Worm (Caenorhabditis elegans): Measurements from ENCODE around the gene ZC443.1.

Gene ZC443.1

ce11 chrV:12824777-12825176 lies 14.9 kb upstream of the ZC443.1 start, which contains the start of gene ugt-16:
Gene ugt-16 (plus strand): TSS chrV:12825024.
- TF ChIP-seq flh-1 (GFP tag; optimal IDR thresholded peaks at IDR 0.05), result no peak
- TF ChIP-seq unc-39 (tag; optimal IDR thresholded peaks at IDR 0.05), result no peak
- TF ChIP-seq mep-1 (tag; optimal IDR thresholded peaks at IDR 0.05), result no peak
- TF ChIP-seq ceh-39 (tag; optimal IDR thresholded peaks at IDR 0.05), result no peak
- no peak for TF ChIP-seq elt-3 (tag; optimal IDR thresholded peaks at IDR 0.05)
- TF ChIP-seq lin-32 (GFP tag; optimal IDR thresholded peaks at IDR 0.05), result no peak
- TF ChIP-seq M03D4.4 (tag; optimal IDR thresholded peaks at IDR 0.05), result no peak
- no peak for TF ChIP-seq zip-8 (tag; optimal IDR thresholded peaks at IDR 0.05)
- no peak for TF ChIP-seq hlh-1 (tag; optimal IDR thresholded peaks at IDR 0.05)
- no peak for TF ChIP-seq nhr-28 (tag; optimal IDR thresholded peaks at IDR 0.05)
- no peak for TF ChIP-seq ces-1 (GFP tag; optimal IDR thresholded peaks at IDR 0.05)
- no peak for TF ChIP-seq sptf-1 (tag; optimal IDR thresholded peaks at IDR 0.05)
- no peak for TF ChIP-seq tbx-8 (GFP tag; optimal IDR thresholded peaks at IDR 0.05)
- TF ChIP-seq ceh-43 (GFP tag; optimal IDR thresholded peaks at IDR 0.05), result no peak
- no peak for TF ChIP-seq snpc-4 (tag; optimal IDR thresholded peaks at IDR 0.05)
- TF ChIP-seq lin-13 (tag; optimal IDR thresholded peaks at IDR 0.05), result no peak
- TF ChIP-seq unc-62 (GFP tag; optimal IDR thresholded peaks at IDR 0.05), result no peak
- no peak for TF ChIP-seq ztf-11 (tag; optimal IDR thresholded peaks at IDR 0.05)

- TF ChIP-seq unc-120 (tag; optimal IDR thresholded peaks at IDR 0.05; ENCODE audit: poor library complexity, severe bottlenecking) (no peak), pha-4 (tag; optimal IDR thresholded peaks at IDR 0.05) (no peak), ces-1 (GFP tag; optimal IDR thresholded peaks at IDR 0.05) (no peak), nhr-2 (tag; optimal IDR thresholded peaks at IDR 0.05) (no peak), unc-62 (GFP tag; optimal IDR thresholded peaks at IDR 0.05) (no peak), ceh-43 (GFP tag; optimal IDR thresholded peaks at IDR 0.05) (no peak)
Observed at ce11 chrV:12822065-12822464, 12.2 kb upstream of the ZC443.1 start.

ce11 chrV:12819792-12820453 lies 10.0 kb upstream of the ZC443.1 start, which contains the start of the genes ZC443.4 and ugt-18:
Gene ZC443.4 (minus strand): TSS chrV:12819886.
Gene ugt-18 (plus strand): TSS chrV:12820260.
- TF ChIP-seq ceh-39 (tag; optimal IDR thresholded peaks at IDR 0.05) (no peak), lsy-2 (tag; optimal IDR thresholded peaks at IDR 0.05) (no peak), lin-32 (GFP tag; optimal IDR thresholded peaks at IDR 0.05) (no peak), sptf-1 (tag; optimal IDR thresholded peaks at IDR 0.05) (no peak), ham-2 (GFP tag; optimal IDR thresholded peaks at IDR 0.05) (no peak), zip-8 (tag; optimal IDR thresholded peaks at IDR 0.05) (no peak), mls-2 (tag; optimal IDR thresholded peaks at IDR 0.05) (no peak)

- TF ChIP-seq ces-1 (GFP tag; optimal IDR thresholded peaks at IDR 0.05), result no peak
- TF ChIP-seq hlh-1 (tag; optimal IDR thresholded peaks at IDR 0.05), result no peak
- peak; percentile 20 for TF ChIP-seq ham-2 (GFP tag; optimal IDR thresholded peaks at IDR 0.05)
- no peak for TF ChIP-seq ceh-43 (GFP tag; optimal IDR thresholded peaks at IDR 0.05)
- TF ChIP-seq pha-4 (tag; optimal IDR thresholded peaks at IDR 0.05), result no peak
- TF ChIP-seq flh-1 (GFP tag; optimal IDR thresholded peaks at IDR 0.05), result no peak
- TF ChIP-seq tbx-8 (GFP tag; optimal IDR thresholded peaks at IDR 0.05), result no peak
- no peak for TF ChIP-seq mls-2 (tag; optimal IDR thresholded peaks at IDR 0.05)
Observed at ce11 chrV:12819155-12819554, 9.3 kb upstream of the ZC443.1 start.

- TF ChIP-seq pha-4 (tag; optimal IDR thresholded peaks at IDR 0.05) (no peak), elt-3 (tag; optimal IDR thresholded peaks at IDR 0.05) (no peak), hlh-1 (tag; optimal IDR thresholded peaks at IDR 0.05) (no peak), ces-1 (GFP tag; optimal IDR thresholded peaks at IDR 0.05) (peak; percentile 96)
Observed at ce11 chrV:12818486-12818885, 8.6 kb upstream of the ZC443.1 start.

ce11 chrV:12816672-12817071 lies 6.8 kb upstream of the ZC443.1 start:
- TF ChIP-seq hlh-1 (tag; optimal IDR thresholded peaks at IDR 0.05) (no peak), snpc-4 (tag; optimal IDR thresholded peaks at IDR 0.05) (no peak), ceh-43 (GFP tag; optimal IDR thresholded peaks at IDR 0.05) (no peak), pha-4 (tag; optimal IDR thresholded peaks at IDR 0.05) (no peak), flh-1 (GFP tag; optimal IDR thresholded peaks at IDR 0.05) (no peak), unc-62 (GFP tag; optimal IDR thresholded peaks at IDR 0.05) (no peak), tbx-8 (GFP tag; optimal IDR thresholded peaks at IDR 0.05) (no peak), nhr-2 (tag; optimal IDR thresholded peaks at IDR 0.05) (no peak)

ce11 chrV:12815386-12815785 lies 5.5 kb upstream of the ZC443.1 start:
- TF ChIP-seq lin-32 (GFP tag; optimal IDR thresholded peaks at IDR 0.05) (no peak), ceh-39 (tag; optimal IDR thresholded peaks at IDR 0.05) (no peak), tbx-8 (GFP tag; optimal IDR thresholded peaks at IDR 0.05) (no peak), mep-1 (tag; optimal IDR thresholded peaks at IDR 0.05) (no peak), nhr-2 (tag; optimal IDR thresholded peaks at IDR 0.05) (no peak), unc-120 (tag; optimal IDR thresholded peaks at IDR 0.05; ENCODE audit: poor library complexity, severe bottlenecking) (no peak), cnd-1 (tag; optimal IDR thresholded peaks at IDR 0.05) (no peak), mab-5 (tag; optimal IDR thresholded peaks at IDR 0.05) (no peak), unc-62 (GFP tag; optimal IDR thresholded peaks at IDR 0.05) (no peak), nhr-76 (tag; optimal IDR thresholded peaks at IDR 0.05) (no peak), lsy-2 (tag; optimal IDR thresholded peaks at IDR 0.05) (no peak), ceh-83 (GFP tag; optimal IDR thresholded peaks at IDR 0.05) (no peak), pha-4 (tag; optimal IDR thresholded peaks at IDR 0.05) (no peak), zip-8 (tag; optimal IDR thresholded peaks at IDR 0.05) (no peak), sptf-1 (tag; optimal IDR thresholded peaks at IDR 0.05) (no peak), lin-13 (tag; optimal IDR thresholded peaks at IDR 0.05) (no peak), ztf-11 (tag; optimal IDR thresholded peaks at IDR 0.05) (no peak), snpc-4 (tag; optimal IDR thresholded peaks at IDR 0.05) (no peak)
